Worm (Caenorhabditis elegans) whole organism, L4 larva: Measurements from ENCODE around the gene C10E2.5.

Experiments used
- F44E2.7 ChIP-seq: fragments of 200-800 bp; sonication (Bioruptor generic); IDR thresholded peaks from 2 replicates; pipeline ENCODE4 v2.1.2; 2022; ENCODE audit warnings: missing genetic modification characterization, missing compliant biosample characterization
- T20F7.1 ChIP-seq: fragments of 200-800 bp; sonication (Bioruptor generic); optimal IDR thresholded peaks from 2 replicates; lab custom pipeline; 2018; ENCODE audit warnings: mild to moderate bottlenecking, missing genetic modification characterization, missing compliant biosample characterization
- T26A8.4 ChIP-seq: fragments of 200-800 bp; sonication (Bioruptor generic); IDR thresholded peaks from 2 replicates; pipeline ENCODE4 v1.3.6; 2022; ENCODE audit warnings: missing genetic modification characterization, missing compliant biosample characterization
- Y105C5A.15 ChIP-seq: fragments of 200-800 bp; sonication (Bioruptor generic); IDR thresholded peaks from 2 replicates; pipeline ENCODE4 v1.3.6; 2022; ENCODE audit warnings: missing genetic modification characterization, missing compliant biosample characterization
- Y48G9A.11 ChIP-seq: fragments of 200-800 bp; sonication (Bioruptor generic); IDR thresholded peaks from 2 replicates; pipeline ENCODE4 v1.3.6; 2022; ENCODE audit warnings: missing genetic modification reagents, missing genetic modification characterization, missing compliant biosample characterization
- aha-1 ChIP-seq: fragments of 150-350 bp; peaks from one replicate; lab custom pipeline; 2014; ENCODE audit warnings: missing biosample characterization, missing genetic modification characterization
- arid-1 ChIP-seq: fragments of 200-800 bp; sonication (Bioruptor generic); conservative IDR thresholded peaks from 2 replicates; pipeline ENCODE4 v1.3.6; 2022; ENCODE audit warnings: missing genetic modification reagents, missing genetic modification characterization, missing compliant biosample characterization
- ceh-20 ChIP-seq: fragments of 200-800 bp; sonication (Bioruptor generic); IDR thresholded peaks from 2 replicates; pipeline ENCODE4 v1.3.6; 2022; ENCODE audit warnings: missing genetic modification reagents, missing genetic modification characterization, missing compliant biosample characterization
- ceh-28 ChIP-seq: fragments of 150-350 bp; optimal IDR thresholded peaks from 2 replicates; lab custom pipeline; 2014; ENCODE audit warnings: missing biosample characterization, missing genetic modification reagents, missing genetic modification characterization
- cey-2 ChIP-seq: sonication (generic microtip); optimal IDR thresholded peaks from 3 replicates; lab custom pipeline; 2017; ENCODE audit warnings: missing genetic modification characterization, mild to moderate bottlenecking, missing compliant biosample characterization, antibody characterized with exemption, borderline replicate concordance; ENCODE audit not compliant: insufficient read depth
- daf-16 ChIP-seq, 3 experiments: sonication (generic microtip); optimal IDR thresholded peaks; 2 replicates each; lab custom pipeline; 2016 to 2017; ENCODE audit warnings: missing genetic modification characterization in 3 of 3, missing genetic modification reagents in 3 of 3, mild to moderate bottlenecking in 2 of 3, missing compliant biosample characterization in 2 of 3, missing biosample characterization in 1 of 3, moderate library complexity in 1 of 3
- daf-8 ChIP-seq: fragments of 200-800 bp; sonication (Bioruptor generic); IDR thresholded peaks from 2 replicates; pipeline ENCODE4 v1.3.6; 2022; ENCODE audit warnings: missing genetic modification characterization, missing compliant biosample characterization
- dmd-6 ChIP-seq: fragments of 200-800 bp; sonication (Bioruptor generic); IDR thresholded peaks from 2 replicates; pipeline ENCODE4 v1.3.6; 2022; ENCODE audit warnings: missing genetic modification reagents, missing genetic modification characterization, missing compliant biosample characterization
- dve-1 ChIP-seq: sonication (generic microtip); optimal IDR thresholded peaks from 2 replicates; lab custom pipeline; 2017; ENCODE audit warnings: antibody characterized with exemption, mild to moderate bottlenecking, missing genetic modification characterization, missing compliant biosample characterization; ENCODE audit not compliant: insufficient read depth
- egl-43 ChIP-seq: fragments of 200-800 bp; sonication (Bioruptor generic); IDR thresholded peaks from 2 replicates; pipeline ENCODE4 v1.3.6; 2022; ENCODE audit warnings: missing genetic modification reagents, missing genetic modification characterization, missing compliant biosample characterization
- hif-1 ChIP-seq, 2 experiments: sonication (generic microtip); optimal IDR thresholded peaks; 2 replicates each; lab custom pipeline; 2016 to 2017; ENCODE audit warnings: missing compliant biosample characterization in 2 of 2, missing genetic modification characterization in 2 of 2, missing genetic modification reagents in 2 of 2, missing genotype in 2 of 2, mild to moderate bottlenecking in 1 of 2
- hlh-11 ChIP-seq: fragments of 200-800 bp; sonication (Bioruptor generic); optimal IDR thresholded peaks from 2 replicates; lab custom pipeline; 2018; ENCODE audit warnings: mild to moderate bottlenecking, missing genetic modification characterization, missing compliant biosample characterization
- hlh-30 ChIP-seq: sonication (generic microtip); optimal IDR thresholded peaks from 2 replicates; lab custom pipeline; 2017; ENCODE audit warnings: antibody characterized with exemption, mild to moderate bottlenecking, missing genetic modification characterization, missing compliant biosample characterization; ENCODE audit not compliant: insufficient read depth
- hmg-1.1 ChIP-seq: fragments of 200-800 bp; sonication (Bioruptor generic); IDR thresholded peaks from 2 replicates; pipeline ENCODE4 v1.3.6; 2022; ENCODE audit warnings: missing genetic modification reagents, missing genetic modification characterization, missing compliant biosample characterization
- lin-13 ChIP-seq: fragments of 150-350 bp; optimal IDR thresholded peaks from 2 replicates; lab custom pipeline; 2014; ENCODE audit warnings: missing biosample characterization, missing genetic modification reagents, missing genetic modification characterization
- mdt-29 ChIP-seq: fragments of 200-800 bp; sonication (Bioruptor generic); IDR thresholded peaks from 2 replicates; pipeline ENCODE4 v1.3.6; 2022; ENCODE audit warnings: missing genetic modification reagents, missing genetic modification characterization, missing compliant biosample characterization
- mxl-2 ChIP-seq: fragments of 200-800 bp; sonication (Bioruptor generic); conservative IDR thresholded peaks from 2 replicates; pipeline ENCODE4 v1.3.6; 2022; ENCODE audit warnings: missing genetic modification reagents, missing genetic modification characterization, missing compliant biosample characterization
- nhr-102 ChIP-seq: sonication (generic microtip); optimal IDR thresholded peaks from 2 replicates; lab custom pipeline; 2016; ENCODE audit warnings: mild to moderate bottlenecking, missing genetic modification characterization, moderate library complexity, missing compliant biosample characterization
- nhr-25 ChIP-seq: sonication (generic microtip); optimal IDR thresholded peaks from 2 replicates; lab custom pipeline; 2017; ENCODE audit warnings: missing genetic modification characterization, mild to moderate bottlenecking, missing compliant biosample characterization, antibody characterized with exemption, moderate library complexity, borderline replicate concordance; ENCODE audit not compliant: insufficient read depth
- nhr-42 ChIP-seq: fragments of 200-800 bp; sonication (Bioruptor generic); IDR thresholded peaks from 2 replicates; pipeline ENCODE4 v1.3.6; 2022; ENCODE audit warnings: missing genetic modification characterization, missing compliant biosample characterization
- nhr-48 ChIP-seq: sonication (generic microtip); optimal IDR thresholded peaks from 2 replicates; lab custom pipeline; 2016; ENCODE audit warnings: mild to moderate bottlenecking, missing genetic modification characterization, missing compliant biosample characterization
- nhr-77 ChIP-seq: fragments of 150-350 bp; optimal IDR thresholded peaks from 2 replicates; lab custom pipeline; 2014; ENCODE audit warnings: missing biosample characterization, missing genetic modification characterization
- pha-4 ChIP-seq, 2 experiments: fragments of 150-350 bp in 1 of 2; fragments of 200-800 bp in 1 of 2; sonication (Bioruptor generic) in 1 of 2; IDR thresholded peaks in 1 of 2; optimal IDR thresholded peaks in 1 of 2; 2 replicates each; pipeline versions ENCODE4 v1.3.6 to Lab custom; 2014 to 2022; ENCODE audit warnings: missing genetic modification characterization in 2 of 2, missing genetic modification reagents in 2 of 2, missing biosample characterization in 1 of 2, missing compliant biosample characterization in 1 of 2
- php-3 ChIP-seq: fragments of 200-800 bp; sonication (Bioruptor generic); IDR thresholded peaks from 2 replicates; pipeline ENCODE4 v1.3.6; 2022; ENCODE audit warnings: missing genetic modification reagents, missing genetic modification characterization, missing compliant biosample characterization
- pqm-1 ChIP-seq: sonication (generic microtip); optimal IDR thresholded peaks from 2 replicates; lab custom pipeline; 2017; ENCODE audit warnings: missing biosample characterization, missing genetic modification characterization
- rbr-2 ChIP-seq: sonication (generic microtip); optimal IDR thresholded peaks from 2 replicates; lab custom pipeline; 2016; ENCODE audit warnings: missing genotype, missing genetic modification characterization, missing compliant biosample characterization
- saeg-2 ChIP-seq: fragments of 200-800 bp; sonication (Bioruptor generic); IDR thresholded peaks from 2 replicates; pipeline ENCODE4 v1.3.6; 2022; ENCODE audit warnings: missing genetic modification reagents, missing genetic modification characterization, missing compliant biosample characterization
- set-16 ChIP-seq: fragments of 200-800 bp; sonication (Bioruptor generic); IDR thresholded peaks from 2 replicates; pipeline ENCODE4 v1.3.6; 2022; ENCODE audit warnings: missing genetic modification reagents, missing genetic modification characterization, missing compliant biosample characterization
- snpc-1.2 ChIP-seq: fragments of 200-800 bp; sonication (Bioruptor generic); IDR thresholded peaks from 2 replicates; pipeline ENCODE4 v1.3.6; 2022; ENCODE audit warnings: missing genetic modification reagents, missing genetic modification characterization, missing compliant biosample characterization
- spr-3 ChIP-seq: fragments of 200-800 bp; sonication (Bioruptor generic); optimal IDR thresholded peaks from 2 replicates; lab custom pipeline; 2018; ENCODE audit warnings: mild to moderate bottlenecking, missing genetic modification characterization, missing compliant biosample characterization
- unc-62 ChIP-seq, 3 experiments: fragments of 150-350 bp in 1 of 3; sonication (generic microtip); optimal IDR thresholded peaks in 2 of 3; peaks in 1 of 3; 1 replicate in 1 of 3; 2 replicates in 2 of 3; lab custom pipeline; 2014 to 2017; ENCODE audit warnings: missing biosample characterization in 3 of 3, missing genetic modification characterization in 3 of 3, missing genetic modification reagents in 3 of 3, missing genotype in 1 of 3
- zag-1 ChIP-seq: fragments of 150-350 bp; optimal IDR thresholded peaks from 2 replicates; lab custom pipeline; 2014; ENCODE audit warnings: missing biosample characterization, missing genetic modification characterization

C10E2.5 gene

ce11 chrX:16721930-16722329 is 32.4 kb downstream of the C10E2.5 start:
- TF ChIP-seq hif-1 (tag; optimal IDR thresholded peaks at IDR 0.05; lab: Kevin White, UChicago) = no peak
- TF ChIP-seq ceh-28 (tag; lab: Kevin White, UChicago) = no peak
- no peak for TF ChIP-seq pqm-1 (tag; lab: Kevin White, UChicago)
- TF ChIP-seq ceh-20 (GFP tag; lab: Robert Waterston, UW) = no peak
- TF ChIP-seq daf-16 (GFP tag; optimal IDR thresholded peaks at IDR 0.05; lab: Kevin White, UChicago) = no peak
- TF ChIP-seq daf-16 (tag; optimal IDR thresholded peaks at IDR 0.05; lab: Kevin White, UChicago) = no peak
- peak; percentile 47 for TF ChIP-seq aha-1 (tag; lab: Kevin White, UChicago)
- TF ChIP-seq lin-13 (GFP tag; lab: Kevin White, UChicago) = peak; percentile 36
- no peak for TF ChIP-seq hmg-1.1
- peak; percentile 69 for TF ChIP-seq snpc-1.2 (GFP tag; lab: Robert Waterston, UW)
- TF ChIP-seq F44E2.7 (GFP tag; lab: Robert Waterston, UW) = no peak
- no peak for TF ChIP-seq nhr-42 (GFP tag; lab: Robert Waterston, UW)
- TF ChIP-seq Y105C5A.15 (GFP tag; lab: Robert Waterston, UW) = no peak
- no peak for TF ChIP-seq nhr-102 (tag; lab: Kevin White, UChicago)
- TF ChIP-seq, all 104 proteins: peak for 3

DNA sequence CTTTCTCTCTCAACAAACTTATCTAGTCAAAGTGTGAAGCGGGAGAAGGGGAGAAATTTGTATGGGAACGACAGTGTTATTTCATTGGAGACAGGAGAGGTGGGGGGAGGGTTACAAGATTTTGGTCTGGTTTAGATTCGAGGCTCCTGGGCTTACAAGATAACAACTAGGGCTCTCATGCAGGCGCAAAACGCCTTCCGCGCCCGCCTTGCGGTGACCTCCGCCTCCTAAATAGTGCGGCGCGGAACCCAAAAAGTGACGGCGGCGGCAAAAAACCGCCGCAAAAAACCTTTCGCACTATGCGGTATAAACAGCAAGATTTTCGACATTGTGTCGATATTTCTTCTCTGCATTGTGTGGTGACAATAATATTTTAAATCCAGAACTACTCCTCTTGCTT is 38.4 kb downstream of the C10E2.5 start:
- TF ChIP-seq Y48G9A.11 (GFP tag; lab: Robert Waterston, UW) = 0 out of 2 replicates have a peak, but pooled peaks have one; percentile 41
- TF ChIP-seq cey-2 (tag; lab: Kevin White, UChicago) = no peak
- no peak for TF ChIP-seq T20F7.1 (GFP tag; lab: Kevin White, UChicago)
- no peak for TF ChIP-seq dve-1
- TF ChIP-seq saeg-2 (GFP tag; lab: Robert Waterston, UW) = no peak
- TF ChIP-seq set-16 (GFP tag; lab: Robert Waterston, UW) = peak; percentile 59
- no peak for TF ChIP-seq zag-1 (tag; lab: Kevin White, UChicago)
- TF ChIP-seq egl-43 (GFP tag; lab: Robert Waterston, UW) = 0 out of 2 replicates have a peak, but pooled peaks have one; percentile 23

DNA sequence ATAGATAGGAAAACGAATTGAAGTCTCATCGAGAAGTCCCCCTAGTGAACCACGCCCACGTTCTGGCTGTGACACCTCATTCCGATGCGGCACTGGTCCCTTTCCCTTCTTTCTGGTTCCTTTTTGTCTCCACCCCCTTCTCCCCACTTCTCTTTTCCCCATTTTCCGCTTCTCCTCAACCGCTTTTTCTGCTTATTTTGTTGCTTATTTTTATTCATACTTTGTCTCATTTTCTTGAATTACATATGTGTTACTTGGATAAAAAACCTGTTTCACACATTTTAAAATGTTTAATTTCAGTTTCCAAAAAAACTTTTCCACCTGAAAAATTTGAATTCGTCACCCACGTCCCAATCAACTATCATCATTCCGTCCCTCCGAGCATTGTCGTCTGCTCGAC is 43.0 kb downstream of the C10E2.5 start, which contains the start of gene lgc-53:
lgc-53 (plus strand) TSS at position 301 of the 400 bp plus-strand sequence.
- TF ChIP-seq arid-1 (GFP tag; lab: Robert Waterston, UW) (no peak), ceh-20 (GFP tag; lab: Robert Waterston, UW) (no peak), hlh-11 (tag; lab: Kevin White, UChicago) (no peak), spr-3 (GFP tag; lab: Kevin White, UChicago) (no peak), daf-8 (no peak)

DNA sequence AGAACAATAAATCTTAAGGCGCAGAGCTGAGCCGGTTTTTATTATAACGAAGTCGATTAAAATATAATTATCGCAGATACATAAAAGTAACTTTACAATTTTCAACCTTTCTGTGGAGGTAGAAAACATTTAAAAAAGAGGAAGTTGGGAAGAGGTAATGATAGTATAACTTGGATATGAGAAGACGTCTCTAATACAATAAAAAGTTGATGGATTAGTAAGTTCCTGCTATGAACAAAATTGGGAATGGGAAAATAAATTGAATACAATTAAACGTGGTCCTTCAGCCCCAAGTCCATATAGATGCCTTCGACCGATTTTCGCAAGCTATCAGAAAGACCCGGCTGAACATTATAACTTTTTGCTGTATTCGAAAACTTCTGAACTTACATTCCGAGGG is 48.8 kb downstream of the C10E2.5 start:
- TF ChIP-seq nhr-25 (tag; lab: Kevin White, UChicago) = no peak
- peak; percentile 94 for TF ChIP-seq aha-1 (tag; lab: Kevin White, UChicago)

DNA sequence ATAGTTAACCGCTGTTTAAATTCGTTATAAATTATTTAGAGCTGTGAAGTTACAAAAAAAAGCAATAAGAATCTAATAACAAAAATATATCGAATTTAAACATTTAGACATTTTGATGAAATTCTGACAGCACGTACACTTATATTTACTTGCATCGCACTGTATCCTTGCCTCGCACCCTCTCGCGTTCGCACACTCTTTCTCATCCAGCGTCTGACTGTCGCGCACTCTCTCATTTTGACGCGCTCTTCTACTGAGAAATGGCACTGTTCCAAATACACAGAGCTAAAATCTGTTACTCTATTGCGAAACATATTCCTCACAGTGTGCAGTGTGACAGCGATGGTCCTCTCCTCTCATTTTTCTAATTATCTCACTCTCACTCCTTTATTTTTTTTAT is 50.3 kb downstream of the C10E2.5 start:
- TF ChIP-seq F44E2.7 (GFP tag; lab: Robert Waterston, UW) (no peak), nhr-77 (tag; lab: Kevin White, UChicago) (no peak), ceh-20 (GFP tag; lab: Robert Waterston, UW) (no peak), nhr-48 (tag; lab: Kevin White, UChicago) (no peak), pha-4 (GFP tag; IDR thresholded peaks at IDR 0.05; lab: Robert Waterston, UW) (no peak), pha-4 (tag; optimal IDR thresholded peaks at IDR 0.05; lab: Kevin White, UChicago) (no peak), rbr-2 (tag; lab: Kevin White, UChicago) (peak; percentile 5), pqm-1 (tag; lab: Kevin White, UChicago) (no peak), ceh-28 (tag; lab: Kevin White, UChicago) (no peak), hlh-11 (tag; lab: Kevin White, UChicago) (peak; percentile 33), T26A8.4 (no peak), mxl-2 (GFP tag; lab: Robert Waterston, UW) (no peak), hif-1 (tag; optimal IDR thresholded peaks at IDR 0.05; lab: Kevin White, UChicago) (no peak), hmg-1.1 (peak; percentile 49), dve-1 (peak; percentile 47), mdt-29 (no peak), unc-62 (GFP tag; optimal IDR thresholded peaks at IDR 0.05 in 1 of 2; lab: Kevin White, UChicago) (peak in 1 of 2 experiments; percentile 63), unc-62 (tag; optimal IDR thresholded peaks at IDR 0.05; lab: Kevin White, UChicago) (no peak), hlh-30 (peak; percentile 8), dmd-6 (no peak), php-3 (GFP tag; lab: Robert Waterston, UW) (no peak)
